Worm (Caenorhabditis elegans) whole organism, early embryonic: ENCODE results near the gene T08A11.1.

ENCODE experiments used
- B0310.2 ChIP-seq: sonication (generic microtip); optimal IDR thresholded peaks from 2 replicates; lab custom pipeline; 2016; ENCODE audit warnings: mild to moderate bottlenecking, missing genetic modification characterization, missing compliant biosample characterization
- F13C5.2 ChIP-seq: sonication (generic microtip); optimal IDR thresholded peaks from 2 replicates; lab custom pipeline; 2017; ENCODE audit warnings: mild to moderate bottlenecking, missing genetic modification characterization, inconsistent platforms, missing compliant biosample characterization
- ama-1 ChIP-seq: fragments of 150-350 bp; optimal IDR thresholded peaks from 2 replicates; lab custom pipeline; 2014
- flt-1 ChIP-seq: fragments of 200-800 bp; sonication (Bioruptor generic); IDR thresholded peaks from 2 replicates; pipeline ENCODE4 v1.3.6; 2022; ENCODE audit warnings: missing genetic modification characterization, missing compliant biosample characterization
- hmbx-1 ChIP-seq: sonication (generic microtip); optimal IDR thresholded peaks from 2 replicates; lab custom pipeline; 2016; ENCODE audit warnings: mild to moderate bottlenecking, missing genetic modification characterization, missing compliant biosample characterization

DNA sequence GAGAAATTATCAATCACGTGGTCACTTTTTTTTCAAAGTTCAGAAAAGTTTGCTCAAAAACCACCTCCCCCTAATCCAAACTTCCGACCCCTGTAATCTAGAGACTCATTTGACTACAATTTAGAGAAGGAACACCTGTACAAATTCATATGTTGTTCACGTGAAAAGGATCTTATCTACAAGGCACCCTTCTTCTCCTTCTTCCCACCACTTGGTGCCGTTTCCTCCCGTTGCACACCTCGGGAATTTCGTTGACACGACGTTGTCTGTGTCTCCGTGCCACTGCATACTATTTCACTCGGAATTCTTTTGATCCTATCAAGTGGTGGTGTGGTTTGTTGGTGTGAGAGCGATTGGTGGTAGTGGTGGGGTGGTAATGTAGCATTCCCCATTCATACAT is 11.6 kb upstream of the T08A11.1 start:
- no peak for TF ChIP-seq flt-1 (GFP tag; lab: Robert Waterston, UW)
- no peak for TF ChIP-seq B0310.2
- TF ChIP-seq hmbx-1 (tag; lab: Kevin White, UChicago) = no peak
- no peak for TF ChIP-seq ama-1 (lab: Kevin White, UChicago)
- no peak for TF ChIP-seq F13C5.2 (tag; lab: Kevin White, UChicago)
